Fruit fly (Drosophila melanogaster): ENCODE measurements around the gene Cpr64Ac.
A peak's percentile ranks its signal among the peaks of the same experiment; 100 is the strongest.

The Cpr64Ac gene

DNA sequence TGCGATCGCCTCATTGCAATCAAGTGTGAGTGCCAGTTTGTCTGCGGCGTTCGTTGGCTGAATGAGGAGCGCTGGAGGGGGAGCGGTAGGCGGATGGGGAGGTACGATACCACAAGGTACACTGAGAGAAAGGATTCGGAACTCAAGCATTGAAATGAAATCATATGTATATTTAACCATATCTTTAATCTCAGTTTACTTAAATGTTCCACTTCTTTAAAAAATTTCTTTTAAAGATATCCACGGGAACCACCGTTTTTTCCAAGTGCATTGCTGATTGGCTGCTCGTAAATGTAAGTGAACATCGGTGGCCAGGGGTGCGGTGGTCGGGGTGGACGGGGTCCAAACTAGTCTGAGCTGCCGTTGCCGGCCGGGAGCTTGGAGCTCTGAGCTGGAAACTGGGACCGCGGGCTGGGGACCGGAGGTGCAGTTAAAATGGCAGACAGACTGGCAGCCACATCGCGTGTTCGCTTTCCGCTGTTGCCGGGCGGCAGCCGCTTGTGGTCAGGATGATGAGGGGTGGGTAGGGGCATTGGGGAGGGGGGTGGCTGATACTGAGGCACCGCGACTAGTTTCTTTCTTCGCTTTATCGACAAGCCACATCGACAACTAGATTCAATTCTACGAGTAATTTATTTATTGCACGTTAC lies 15.6 kb upstream of the Cpr64Ac start (continued):
- TF ChIP-seq zfh2 (GFP tag; optimal IDR thresholded peaks at IDR 0.05) (peak; percentile 20), CG8388 (GFP tag; optimal IDR thresholded peaks at IDR 0.05) (peak; percentile 97), phol (tag; optimal IDR thresholded peaks at IDR 0.05) (peak; percentile 96), CG42726 (GFP tag; IDR thresholded peaks at IDR 0.05; ENCODE audit: partially characterized antibody) (no peak), seq (GFP tag; IDR thresholded peaks at IDR 0.05) (peak; percentile 95), Dek (tag; optimal IDR thresholded peaks at IDR 0.05) (peak; percentile 92), CG15514 (GFP tag; optimal IDR thresholded peaks at IDR 0.05) (peak; percentile 77), Hr39 (optimal IDR thresholded peaks at IDR 0.05) (no peak), tna (GFP tag; IDR thresholded peaks at IDR 0.05; ENCODE audit: partially characterized antibody) (no peak), bigmax (GFP tag; optimal IDR thresholded peaks at IDR 0.05) (peak; percentile 38), Abd-B (GFP tag; optimal IDR thresholded peaks at IDR 0.05) (peak; percentile 98), CG12236 (GFP tag; optimal IDR thresholded peaks at IDR 0.05) (peak; percentile 87), crol (GFP tag; IDR thresholded peaks at IDR 0.05) (peak; percentile 97), CG4707 (GFP tag; optimal IDR thresholded peaks at IDR 0.05) (peak; percentile 93), Sin3A (optimal IDR thresholded peaks at IDR 0.05) (no peak), H2.0 (GFP tag; IDR thresholded peaks at IDR 0.05) (peak; percentile 96), MBD-R2 (GFP tag; IDR thresholded peaks at IDR 0.05) (peak; percentile 84), ewg (GFP tag; optimal IDR thresholded peaks at IDR 0.05) (peak; percentile 95), CG13894 (tag; optimal IDR thresholded peaks at IDR 0.05) (peak; percentile 34), CG18011 (GFP tag; optimal IDR thresholded peaks at IDR 0.05) (peak; percentile 74), trem (tag; optimal IDR thresholded peaks at IDR 0.05) (peak; percentile 94), CG13296 (GFP tag; optimal IDR thresholded peaks at IDR 0.05) (peak; percentile 82), tgo (GFP tag; IDR thresholded peaks at IDR 0.05) (peak; percentile 96), trh (GFP tag; optimal IDR thresholded peaks at IDR 0.05) (peak; percentile 89), CG6683 (GFP tag; optimal IDR thresholded peaks at IDR 0.05) (peak; percentile 85), Six4 (GFP tag; optimal IDR thresholded peaks at IDR 0.05) (peak; percentile 94), cato (GFP tag; optimal IDR thresholded peaks at IDR 0.05; ENCODE audit: borderline replicate concordance) (peak; percentile 90), gfzf (GFP tag; optimal IDR thresholded peaks at IDR 0.05) (peak; percentile 14), Rx (GFP tag; IDR thresholded peaks at IDR 0.05) (peak; percentile 96), HmgZ (tag; optimal IDR thresholded peaks at IDR 0.05) (peak; percentile 96), Chrac-16 (GFP tag; optimal IDR thresholded peaks at IDR 0.05) (peak; percentile 95), CG2116 (GFP tag; optimal IDR thresholded peaks at IDR 0.05) (peak; percentile 67), nom (GFP tag; optimal IDR thresholded peaks at IDR 0.05) (peak; percentile 98), hb (GFP tag; IDR thresholded peaks at IDR 0.05; ENCODE audit: partially characterized antibody) (no peak), h (optimal IDR thresholded peaks at IDR 0.05) (no peak), kni (GFP tag; optimal IDR thresholded peaks at IDR 0.05) (peak; percentile 96), CG11085 (GFP tag; IDR thresholded peaks at IDR 0.05) (peak; percentile 77), ro (GFP tag; IDR thresholded peaks at IDR 0.05) (peak; percentile 88), Myb (GFP tag; optimal IDR thresholded peaks at IDR 0.05) (peak; percentile 80), Ravus (GFP tag; IDR thresholded peaks at IDR 0.05) (peak; percentile 87), CG12155 (GFP tag; optimal IDR thresholded peaks at IDR 0.05) (peak; percentile 85), chn (GFP tag; optimal IDR thresholded peaks at IDR 0.05) (peak; percentile 92), Sry-δ (GFP tag; optimal IDR thresholded peaks at IDR 0.05) (peak; percentile 68), CG34224 (GFP tag; IDR thresholded peaks at IDR 0.05; ENCODE audit: partially characterized antibody) (no peak), gcm2 (GFP tag; optimal IDR thresholded peaks at IDR 0.05) (peak; percentile 88), CG17186 (GFP tag; optimal IDR thresholded peaks at IDR 0.05) (peak; percentile 87), emc (GFP tag; optimal IDR thresholded peaks at IDR 0.05) (peak; percentile 67), CG18619 (GFP tag; optimal IDR thresholded peaks at IDR 0.05) (peak; percentile 91), CG15696 (tag; optimal IDR thresholded peaks at IDR 0.05) (peak; percentile 87), CG4404 (GFP tag; IDR thresholded peaks at IDR 0.05) (peak; percentile 90)

All from whole organism, embryonic.